Worm (Caenorhabditis elegans) whole organism, L1 larva: Measurements from ENCODE around the gene prx-14.

Experiments
- C16A3.4 ChIP-seq: fragments of 150-350 bp; optimal IDR thresholded peaks from 2 replicates; lab custom pipeline; 2014; ENCODE audit warnings: missing biosample characterization, missing genetic modification characterization
- Y116A8C.19 ChIP-seq: sonication (generic microtip); optimal IDR thresholded peaks from 2 replicates; lab custom pipeline; 2016; ENCODE audit warnings: missing compliant biosample characterization, missing genetic modification characterization, borderline replicate concordance
- aha-1 ChIP-seq: fragments of 150-350 bp; optimal IDR thresholded peaks from 2 replicates; lab custom pipeline; 2014; ENCODE audit warnings: missing biosample characterization, missing genetic modification characterization
- aly-2 ChIP-seq: fragments of 150-350 bp; optimal IDR thresholded peaks from 2 replicates; lab custom pipeline; 2014; ENCODE audit warnings: missing biosample characterization, missing genetic modification characterization
- ceh-63 ChIP-seq: fragments of 200-800 bp; sonication (Bioruptor generic); optimal IDR thresholded peaks from 2 replicates; lab custom pipeline; 2018; ENCODE audit warnings: mild to moderate bottlenecking, missing genetic modification characterization, missing compliant biosample characterization
- ceh-8 ChIP-seq: fragments of 200-800 bp; sonication (Bioruptor generic); optimal IDR thresholded peaks from 2 replicates; lab custom pipeline; 2018; ENCODE audit warnings: mild to moderate bottlenecking, missing genetic modification characterization, moderate library complexity, missing compliant biosample characterization
- ceh-82 ChIP-seq, 3 experiments: fragments of 150-350 bp in 1 of 3; sonication (generic microtip) in 2 of 3; optimal IDR thresholded peaks; 2 replicates each; lab custom pipeline; 2014 to 2017; ENCODE audit warnings: missing biosample characterization in 3 of 3, missing genetic modification characterization in 3 of 3
- ces-1 ChIP-seq: fragments of 150-350 bp; optimal IDR thresholded peaks from 2 replicates; lab custom pipeline; 2014; ENCODE audit warnings: missing biosample characterization, missing genetic modification reagents, missing genetic modification characterization
- dpl-1 ChIP-seq, 3 experiments: fragments of 150-350 bp in 2 of 3; sonication (generic microtip) in 1 of 3; optimal IDR thresholded peaks; 2 replicates each; lab custom pipeline; 2014 to 2017; ENCODE audit warnings: missing biosample characterization in 3 of 3, missing genetic modification characterization in 3 of 3, missing genetic modification reagents in 3 of 3
- dsc-1 ChIP-seq: sonication (generic microtip); optimal IDR thresholded peaks from 2 replicates; lab custom pipeline; 2016; ENCODE audit warnings: mild to moderate bottlenecking, missing genetic modification characterization, missing compliant biosample characterization
- egl-13 ChIP-seq: sonication (generic microtip); optimal IDR thresholded peaks from 2 replicates; lab custom pipeline; 2016; ENCODE audit warnings: missing genotype, missing genetic modification reagents, missing genetic modification characterization, missing compliant biosample characterization
- elt-3 ChIP-seq, 6 experiments: fragments of 150-350 bp in 1 of 6; sonication (generic microtip); optimal IDR thresholded peaks; 2 replicates each; lab custom pipeline; 2017 to 2018; ENCODE audit warnings: missing biosample characterization in 6 of 6, missing genetic modification characterization in 6 of 6, inconsistent platforms in 1 of 6
- fkh-10 ChIP-seq: sonication (generic microtip); optimal IDR thresholded peaks from 2 replicates; lab custom pipeline; 2017; ENCODE audit warnings: missing biosample characterization, missing genetic modification reagents, missing genetic modification characterization
- fkh-4 ChIP-seq: sonication (generic microtip); optimal IDR thresholded peaks from 2 replicates; lab custom pipeline; 2016; ENCODE audit warnings: missing compliant biosample characterization, missing genetic modification characterization, borderline replicate concordance
- fos-1 ChIP-seq: fragments of 150-350 bp; optimal IDR thresholded peaks from 2 replicates; lab custom pipeline; 2014; ENCODE audit warnings: missing biosample characterization, missing genetic modification characterization
- grh-1 ChIP-seq: fragments of 200-800 bp; sonication (Bioruptor generic); IDR thresholded peaks from 2 replicates; pipeline ENCODE4 v1.3.6; 2022; ENCODE audit warnings: missing genetic modification reagents, missing genetic modification characterization, missing compliant biosample characterization
- isw-1 ChIP-seq: fragments of 200-800 bp; sonication (Bioruptor generic); IDR thresholded peaks from 2 replicates; pipeline ENCODE4 v1.3.6; 2022; ENCODE audit warnings: missing genetic modification characterization, missing compliant biosample characterization
- lin-35 ChIP-seq, 2 experiments: fragments of 150-350 bp; optimal IDR thresholded peaks; 2 replicates each; lab custom pipeline; 2014; ENCODE audit warnings: missing biosample characterization in 2 of 2, missing genetic modification characterization in 2 of 2, missing genetic modification reagents in 2 of 2
- mab-9 ChIP-seq: fragments of 200-800 bp; sonication (Bioruptor generic); IDR thresholded peaks from 2 replicates; pipeline ENCODE4 v1.3.6; 2022; ENCODE audit warnings: missing genetic modification reagents, missing genetic modification characterization, missing compliant biosample characterization
- mep-1 ChIP-seq: fragments of 150-350 bp; optimal IDR thresholded peaks from 2 replicates; lab custom pipeline; 2014; ENCODE audit warnings: missing biosample characterization, missing genetic modification characterization
- nhr-11 ChIP-seq: fragments of 150-350 bp; optimal IDR thresholded peaks from 2 replicates; lab custom pipeline; 2014; ENCODE audit warnings: missing biosample characterization, missing genetic modification characterization
- nhr-12 ChIP-seq: sonication (generic microtip); optimal IDR thresholded peaks from 2 replicates; lab custom pipeline; 2017; ENCODE audit warnings: missing biosample characterization, missing genetic modification characterization
- nhr-237 ChIP-seq: fragments of 150-350 bp; optimal IDR thresholded peaks from 2 replicates; lab custom pipeline; 2014; ENCODE audit warnings: missing biosample characterization, missing genetic modification characterization
- nhr-47 ChIP-seq: sonication (generic microtip); optimal IDR thresholded peaks from 2 replicates; lab custom pipeline; 2016; ENCODE audit warnings: mild to moderate bottlenecking, missing genetic modification characterization, moderate library complexity, missing compliant biosample characterization
- nhr-77 ChIP-seq: fragments of 150-350 bp; optimal IDR thresholded peaks from 2 replicates; lab custom pipeline; 2014; ENCODE audit warnings: missing biosample characterization, missing genetic modification characterization
- nhr-90 ChIP-seq: sonication (generic microtip); optimal IDR thresholded peaks from 2 replicates; lab custom pipeline; 2016; ENCODE audit warnings: mild to moderate bottlenecking, missing genetic modification characterization, missing compliant biosample characterization; ENCODE audit not compliant: poor library complexity
- rnt-1 ChIP-seq: sonication (generic microtip); optimal IDR thresholded peaks from 2 replicates; lab custom pipeline; 2016; ENCODE audit warnings: mild to moderate bottlenecking, missing genetic modification characterization, moderate library complexity, missing compliant biosample characterization
- snpc-4 ChIP-seq: fragments of 150-350 bp; optimal IDR thresholded peaks from 2 replicates; lab custom pipeline; 2014; ENCODE audit warnings: missing biosample characterization, missing genetic modification characterization
- snu-23 ChIP-seq: sonication (generic microtip); optimal IDR thresholded peaks from 2 replicates; lab custom pipeline; 2016; ENCODE audit warnings: missing genetic modification characterization, missing compliant biosample characterization
- swsn-7 ChIP-seq: sonication (generic microtip); optimal IDR thresholded peaks from 2 replicates; lab custom pipeline; 2016; ENCODE audit warnings: missing genetic modification characterization, missing compliant biosample characterization
- tbx-2 ChIP-seq: sonication (generic microtip); optimal IDR thresholded peaks from 2 replicates; lab custom pipeline; 2016; ENCODE audit warnings: missing genetic modification characterization, missing compliant biosample characterization
- tlp-1 ChIP-seq: fragments of 150-350 bp; optimal IDR thresholded peaks from 2 replicates; lab custom pipeline; 2014; ENCODE audit warnings: missing biosample characterization, missing genetic modification characterization
- unc-130 ChIP-seq: fragments of 150-350 bp; optimal IDR thresholded peaks from 2 replicates; lab custom pipeline; 2017; ENCODE audit warnings: missing biosample characterization, missing genetic modification characterization, inconsistent platforms
- unc-30 ChIP-seq: sonication (generic microtip); optimal IDR thresholded peaks from 2 replicates; lab custom pipeline; 2017; ENCODE audit warnings: missing biosample characterization, missing genetic modification characterization
- xbp-1 ChIP-seq: sonication (generic microtip); optimal IDR thresholded peaks from 2 replicates; lab custom pipeline; 2016; ENCODE audit warnings: missing genetic modification characterization, missing compliant biosample characterization
- ztf-4 ChIP-seq: fragments of 150-350 bp; optimal IDR thresholded peaks from 2 replicates; lab custom pipeline; 2014; ENCODE audit warnings: missing biosample characterization, missing genetic modification characterization

Gene prx-14

ce11 chrIV:11211547-11211946, 28.6 kb downstream of the prx-14 start (continued):
- TF ChIP-seq ces-1 (GFP tag; lab: Kevin White, UChicago) (no peak), elt-3 (tag; optimal IDR thresholded peaks at IDR 0.05; lab: Kevin White, UChicago) (peak in 2 of 6 experiments; percentile 46 to 57), grh-1 (GFP tag; lab: Robert Waterston, UW) (no peak), tlp-1 (peak; percentile 69), ceh-63 (no peak), xbp-1 (tag; lab: Kevin White, UChicago) (no peak), fkh-4 (tag; lab: Kevin White, UChicago) (no peak), nhr-77 (tag; lab: Kevin White, UChicago) (no peak), nhr-237 (tag; lab: Kevin White, UChicago) (no peak), rnt-1 (tag; lab: Kevin White, UChicago) (peak; percentile 9), lin-35 (GFP tag; optimal IDR thresholded peaks at IDR 0.05; lab: Kevin White, UChicago) (peak in 1 of 2 experiments; percentile 29), ceh-8 (GFP tag; lab: Kevin White, UChicago) (no peak), fos-1 (tag; lab: Kevin White, UChicago) (no peak), fkh-10 (GFP tag; lab: Kevin White, UChicago) (no peak), mep-1 (peak; percentile 10), dpl-1 (GFP tag; optimal IDR thresholded peaks at IDR 0.05; lab: Kevin White, UChicago) (no peak), ztf-4 (tag; lab: Kevin White, UChicago) (no peak)
- TF ChIP-seq, all 84 proteins: peak for 13

DNA sequence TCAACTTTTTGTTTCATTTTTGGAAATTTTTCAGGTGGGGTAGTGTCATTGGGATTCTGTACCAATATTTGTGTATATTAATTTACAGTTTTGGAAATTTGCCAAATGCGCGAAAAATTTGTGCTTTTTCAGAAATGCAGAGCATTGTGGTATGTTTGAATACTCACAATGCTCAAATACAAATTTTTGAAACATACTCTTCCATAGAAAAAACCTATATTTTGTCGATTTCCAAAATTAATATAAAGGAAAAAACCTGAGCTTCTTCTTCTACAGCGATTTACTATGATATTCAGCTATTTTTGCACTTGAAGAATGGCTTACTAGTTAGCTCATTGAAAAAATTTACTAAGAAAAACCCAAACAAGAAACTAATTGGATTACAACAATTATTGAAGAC, 30.0 kb downstream of the prx-14 start:
- TF ChIP-seq nhr-90 (tag; lab: Kevin White, UChicago) (no peak), aly-2 (tag; lab: Kevin White, UChicago) (no peak), ceh-8 (GFP tag; lab: Kevin White, UChicago) (no peak), Y116A8C.19 (tag; lab: Kevin White, UChicago) (no peak), xbp-1 (tag; lab: Kevin White, UChicago) (no peak), snpc-4 (no peak), nhr-47 (no peak)

DNA sequence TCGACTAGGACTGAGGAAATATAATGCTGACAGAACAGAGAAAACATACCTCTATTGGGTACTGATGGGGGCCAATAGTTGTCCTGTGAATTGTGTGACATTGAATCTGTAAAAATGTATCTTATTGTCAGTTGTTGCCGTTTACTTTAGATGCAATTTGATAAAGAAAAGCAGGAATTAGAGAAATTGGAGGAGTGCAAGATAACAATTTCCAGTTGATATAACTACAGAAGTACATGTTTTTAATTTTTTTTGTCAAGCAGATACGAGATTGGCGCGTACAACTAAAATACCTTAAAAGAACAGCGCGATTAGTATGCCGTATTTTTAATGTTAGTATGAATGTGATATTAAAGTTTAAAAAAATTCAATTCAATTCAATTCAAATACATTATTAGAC, 35.1 kb downstream of the prx-14 start, which contains the start of gene zip-6:
zip-6 (minus strand) TSS at position 101 of the 400 bp plus-strand sequence.
- TF ChIP-seq nhr-237 (tag; lab: Kevin White, UChicago), result no peak
- no peak for TF ChIP-seq grh-1 (GFP tag; lab: Robert Waterston, UW)
- TF ChIP-seq ces-1 (GFP tag; lab: Kevin White, UChicago), result no peak
- no peak for TF ChIP-seq egl-13 (tag; lab: Kevin White, UChicago)
- no peak for TF ChIP-seq C16A3.4 (tag; lab: Kevin White, UChicago)
- no peak for TF ChIP-seq rnt-1 (tag; lab: Kevin White, UChicago)
- no peak for TF ChIP-seq mab-9
- no peak for TF ChIP-seq nhr-12 (tag; lab: Kevin White, UChicago)
- TF ChIP-seq tbx-2 (tag; lab: Kevin White, UChicago), result no peak
- TF ChIP-seq nhr-11 (tag; lab: Kevin White, UChicago), result no peak
- no peak for TF ChIP-seq aha-1 (tag; lab: Kevin White, UChicago)
- TF ChIP-seq tlp-1, result no peak
- TF ChIP-seq dsc-1 (tag; lab: Kevin White, UChicago), result no peak
- TF ChIP-seq snu-23 (GFP tag; lab: Kevin White, UChicago), result no peak
- no peak for TF ChIP-seq swsn-7 (tag; lab: Kevin White, UChicago)

DNA sequence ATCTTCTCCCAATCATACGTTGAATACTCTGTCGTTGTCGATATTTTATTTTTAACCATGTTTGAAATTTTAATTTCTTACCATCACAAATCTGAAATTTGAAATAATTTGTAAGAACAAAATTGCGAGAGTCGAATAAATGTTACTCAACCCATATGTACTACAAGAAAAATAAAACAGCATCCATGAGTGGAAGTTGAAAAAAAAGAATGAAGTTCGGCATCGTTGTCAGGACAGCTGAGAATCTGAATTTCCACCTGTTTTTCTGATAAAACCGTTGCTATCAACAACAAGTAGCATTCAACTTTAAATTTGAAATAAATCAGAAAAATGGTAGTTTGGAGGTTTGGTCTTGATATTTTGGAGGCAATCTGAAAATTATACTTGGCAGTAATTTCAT, 40.9 kb downstream of the prx-14 start, which contains the start of gene C29F4.3:
C29F4.3 (minus strand) TSS at position 101 of the 400 bp plus-strand sequence.
- no peak for TF ChIP-seq isw-1
- TF ChIP-seq ceh-82 (tag; optimal IDR thresholded peaks at IDR 0.05; lab: Kevin White, UChicago), result no peak
- TF ChIP-seq ztf-4 (tag; lab: Kevin White, UChicago), result no peak
- TF ChIP-seq unc-30, result no peak
- TF ChIP-seq unc-130 (tag; lab: Kevin White, UChicago), result no peak
- TF ChIP-seq ceh-63, result no peak
